Worm (Caenorhabditis elegans) whole organism, young adult: ENCODE data around the gene sodh-2.
A peak's percentile ranks its signal among the peaks of the same experiment; 100 is the strongest.

Experiments used
- F10E7.11 ChIP-seq: sonication (generic microtip); optimal IDR thresholded peaks from 2 replicates; lab custom pipeline; 2017; ENCODE audit warnings: mild to moderate bottlenecking, missing genetic modification characterization, moderate library complexity, missing compliant biosample characterization
- F22D6.2 ChIP-seq: sonication (generic microtip); optimal IDR thresholded peaks from 2 replicates; lab custom pipeline; 2016; ENCODE audit warnings: mild to moderate bottlenecking, missing genetic modification characterization, missing compliant biosample characterization
- F23B12.7 ChIP-seq: sonication (generic microtip); optimal IDR thresholded peaks from 2 replicates; lab custom pipeline; 2017; ENCODE audit warnings: missing genetic modification characterization, mild to moderate bottlenecking, missing compliant biosample characterization, antibody characterized with exemption, moderate library complexity; ENCODE audit not compliant: insufficient read depth
- F37B4.10 ChIP-seq: fragments of 200-800 bp; sonication (Bioruptor generic); IDR thresholded peaks from 2 replicates; pipeline ENCODE4 v1.3.6; 2022; ENCODE audit warnings: missing genetic modification characterization, missing compliant biosample characterization
- F39B2.1 ChIP-seq: fragments of 200-800 bp; sonication (Bioruptor generic); IDR thresholded peaks from 2 replicates; pipeline ENCODE4 v1.3.6; 2022; ENCODE audit warnings: missing genetic modification reagents, missing genetic modification characterization, missing compliant biosample characterization
- F49E8.2 ChIP-seq: sonication (generic microtip); optimal IDR thresholded peaks from 3 replicates; lab custom pipeline; 2017; ENCODE audit warnings: missing genetic modification characterization, mild to moderate bottlenecking, missing compliant biosample characterization, antibody characterized with exemption, moderate library complexity; ENCODE audit not compliant: insufficient read depth
- K12H6.12 ChIP-seq: fragments of 200-800 bp; sonication (Bioruptor generic); optimal IDR thresholded peaks from 2 replicates; lab custom pipeline; 2018; ENCODE audit warnings: mild to moderate bottlenecking, missing genetic modification characterization, missing compliant biosample characterization
- T07F8.4 ChIP-seq: sonication (generic microtip); optimal IDR thresholded peaks from 2 replicates; lab custom pipeline; 2016; ENCODE audit warnings: mild to moderate bottlenecking, missing genetic modification characterization, moderate library complexity, missing compliant biosample characterization
- Y79H2A.3 ChIP-seq: fragments of 200-800 bp; sonication (Bioruptor generic); conservative IDR thresholded peaks from 2 replicates; pipeline ENCODE4 v1.3.6; 2022; ENCODE audit warnings: missing genetic modification reagents, missing genetic modification characterization, missing compliant biosample characterization
- akir-1 ChIP-seq: fragments of 200-800 bp; sonication (Bioruptor generic); optimal IDR thresholded peaks from 2 replicates; lab custom pipeline; 2018; ENCODE audit warnings: mild to moderate bottlenecking, missing genetic modification characterization, moderate library complexity, missing compliant biosample characterization
- ama-1 ChIP-seq, 3 experiments: fragments of 150-350 bp in 1 of 3; sonication (generic microtip) in 2 of 3; optimal IDR thresholded peaks; 2 replicates each; lab custom pipeline; 2014 to 2018; ENCODE audit warnings: missing biosample characterization in 2 of 3, missing genetic modification characterization in 2 of 3, missing genetic modification reagents in 2 of 3
- aptf-3 ChIP-seq: fragments of 200-800 bp; sonication (Bioruptor generic); IDR thresholded peaks from 2 replicates; pipeline ENCODE4 v1.3.6; 2022; ENCODE audit warnings: missing genetic modification characterization, missing compliant biosample characterization
- atf-7 ChIP-seq: sonication (generic microtip); optimal IDR thresholded peaks from 2 replicates; lab custom pipeline; 2017; ENCODE audit warnings: mild to moderate bottlenecking, missing genetic modification characterization, missing compliant biosample characterization
- athp-1 ChIP-seq: sonication (generic microtip); optimal IDR thresholded peaks from 2 replicates; lab custom pipeline; 2017; ENCODE audit warnings: mild to moderate bottlenecking, missing genetic modification characterization, missing compliant biosample characterization
- attf-3 ChIP-seq: fragments of 200-800 bp; sonication (Bioruptor generic); conservative IDR thresholded peaks from 2 replicates; pipeline ENCODE4 v1.3.6; 2022; ENCODE audit warnings: missing genetic modification reagents, missing genetic modification characterization, missing compliant biosample characterization
- ccch-3 ChIP-seq: fragments of 200-800 bp; sonication (Bioruptor generic); optimal IDR thresholded peaks from 2 replicates; lab custom pipeline; 2018; ENCODE audit warnings: mild to moderate bottlenecking, missing genetic modification characterization, missing compliant biosample characterization
- ceh-100 ChIP-seq: fragments of 200-800 bp; sonication (Bioruptor generic); IDR thresholded peaks from 2 replicates; pipeline ENCODE4 v1.3.6; 2022; ENCODE audit warnings: missing genetic modification reagents, missing genetic modification characterization, missing compliant biosample characterization
- dpff-1 ChIP-seq: sonication (generic microtip); optimal IDR thresholded peaks from 2 replicates; lab custom pipeline; 2017; ENCODE audit warnings: mild to moderate bottlenecking, missing genetic modification characterization, missing compliant biosample characterization
- efl-1 ChIP-seq: fragments of 150-350 bp; optimal IDR thresholded peaks from 2 replicates; lab custom pipeline; 2014; ENCODE audit warnings: missing biosample characterization, missing genetic modification reagents, missing genetic modification characterization
- egl-44 ChIP-seq: fragments of 200-800 bp; sonication (Bioruptor generic); IDR thresholded peaks from 2 replicates; pipeline ENCODE4 v1.3.6; 2022; ENCODE audit warnings: missing genetic modification reagents, missing genetic modification characterization, missing compliant biosample characterization
- gei-17 ChIP-seq: fragments of 200-800 bp; sonication (Bioruptor generic); optimal IDR thresholded peaks from 2 replicates; lab custom pipeline; 2018; ENCODE audit warnings: mild to moderate bottlenecking, missing genetic modification characterization, missing compliant biosample characterization
- hlh-12 ChIP-seq: sonication (generic microtip); optimal IDR thresholded peaks from 2 replicates; lab custom pipeline; 2016; ENCODE audit warnings: missing genetic modification characterization, missing compliant biosample characterization
- hrde-1 ChIP-seq: sonication (generic microtip); optimal IDR thresholded peaks from 2 replicates; lab custom pipeline; 2016; ENCODE audit warnings: missing genetic modification characterization, mild to moderate bottlenecking, missing compliant biosample characterization, moderate library complexity, missing genotype, missing genetic modification reagents, borderline replicate concordance
- lin-40 ChIP-seq: sonication (generic microtip); optimal IDR thresholded peaks from 2 replicates; lab custom pipeline; 2016; ENCODE audit warnings: missing genetic modification characterization, mild to moderate bottlenecking, missing compliant biosample characterization, missing genotype, missing genetic modification reagents
- lin-54 ChIP-seq: fragments of 200-800 bp; sonication (Bioruptor generic); optimal IDR thresholded peaks from 2 replicates; lab custom pipeline; 2018; ENCODE audit warnings: mild to moderate bottlenecking, missing genetic modification characterization, missing compliant biosample characterization
- madf-10 ChIP-seq: sonication (generic microtip); optimal IDR thresholded peaks from 2 replicates; lab custom pipeline; 2016; ENCODE audit warnings: mild to moderate bottlenecking, missing genetic modification characterization, missing compliant biosample characterization
- madf-3 ChIP-seq: fragments of 200-800 bp; sonication (Bioruptor generic); IDR thresholded peaks from 2 replicates; pipeline ENCODE4 v1.3.6; 2022; ENCODE audit warnings: missing genetic modification reagents, missing genetic modification characterization, missing compliant biosample characterization
- mel-28 ChIP-seq: sonication (generic microtip); optimal IDR thresholded peaks from 2 replicates; lab custom pipeline; 2016; ENCODE audit warnings: borderline replicate concordance, mild to moderate bottlenecking, missing genetic modification characterization, missing compliant biosample characterization
- mes-4 ChIP-seq: sonication (generic microtip); optimal IDR thresholded peaks from 2 replicates; lab custom pipeline; 2016; ENCODE audit warnings: missing genotype, missing genetic modification characterization, missing compliant biosample characterization
- nfya-2 ChIP-seq: fragments of 200-800 bp; sonication (Bioruptor generic); IDR thresholded peaks from 2 replicates; pipeline ENCODE4 v1.3.6; 2022; ENCODE audit warnings: missing genetic modification reagents, missing genetic modification characterization, missing compliant biosample characterization
- nhr-120 ChIP-seq: fragments of 200-800 bp; sonication (Bioruptor generic); IDR thresholded peaks from 2 replicates; pipeline ENCODE4 v1.3.6; 2022; ENCODE audit warnings: missing genetic modification characterization, missing compliant biosample characterization
- nhr-90 ChIP-seq: sonication (generic microtip); optimal IDR thresholded peaks from 2 replicates; lab custom pipeline; 2016; ENCODE audit warnings: missing genotype, mild to moderate bottlenecking, missing genetic modification characterization, missing compliant biosample characterization
- pbrm-1 ChIP-seq: fragments of 200-800 bp; sonication (Bioruptor generic); IDR thresholded peaks from 2 replicates; pipeline ENCODE4 v1.3.6; 2022; ENCODE audit warnings: missing genetic modification reagents, missing genetic modification characterization, missing compliant biosample characterization
- rpc-1 ChIP-seq, 2 experiments: fragments of 150-350 bp in 1 of 2; sonication (generic microtip) in 1 of 2; optimal IDR thresholded peaks; 2 replicates each; lab custom pipeline; 2014 to 2018; ENCODE audit warnings: missing biosample characterization in 1 of 2, missing genetic modification characterization in 1 of 2, missing genetic modification reagents in 1 of 2, missing genotype in 1 of 2
- sdz-38 ChIP-seq: sonication (generic microtip); optimal IDR thresholded peaks from 2 replicates; lab custom pipeline; 2016; ENCODE audit warnings: missing genotype, missing genetic modification characterization, missing compliant biosample characterization
- snpc-1.3 ChIP-seq: sonication (generic microtip); optimal IDR thresholded peaks from 2 replicates; lab custom pipeline; 2017; ENCODE audit warnings: missing genetic modification characterization, mild to moderate bottlenecking, missing compliant biosample characterization, antibody characterized with exemption, moderate library complexity, missing genotype, missing genetic modification reagents; ENCODE audit not compliant: insufficient read depth
- snpc-3.4 ChIP-seq: sonication (generic microtip); optimal IDR thresholded peaks from 2 replicates; lab custom pipeline; 2017; ENCODE audit warnings: missing genetic modification characterization, mild to moderate bottlenecking, missing compliant biosample characterization, antibody characterized with exemption, moderate library complexity, missing genotype, missing genetic modification reagents
- sptf-2 ChIP-seq: fragments of 200-800 bp; sonication (Bioruptor generic); optimal IDR thresholded peaks from 2 replicates; lab custom pipeline; 2018; ENCODE audit warnings: mild to moderate bottlenecking, missing genetic modification characterization, missing compliant biosample characterization
- tbx-9 ChIP-seq: sonication (generic microtip); optimal IDR thresholded peaks from 2 replicates; lab custom pipeline; 2016; ENCODE audit warnings: borderline replicate concordance, missing genetic modification characterization, inconsistent platforms, missing compliant biosample characterization
- ztf-25 ChIP-seq: fragments of 200-800 bp; sonication (Bioruptor generic); IDR thresholded peaks from 2 replicates; pipeline ENCODE4 v1.3.6; 2022; ENCODE audit warnings: missing genetic modification reagents, missing genetic modification characterization, missing compliant biosample characterization
- ztf-6 ChIP-seq: fragments of 200-800 bp; sonication (Bioruptor generic); IDR thresholded peaks from 2 replicates; pipeline ENCODE4 v1.3.6; 2022; ENCODE audit warnings: missing genetic modification reagents, missing genetic modification characterization, missing compliant biosample characterization

sodh-2 gene

DNA sequence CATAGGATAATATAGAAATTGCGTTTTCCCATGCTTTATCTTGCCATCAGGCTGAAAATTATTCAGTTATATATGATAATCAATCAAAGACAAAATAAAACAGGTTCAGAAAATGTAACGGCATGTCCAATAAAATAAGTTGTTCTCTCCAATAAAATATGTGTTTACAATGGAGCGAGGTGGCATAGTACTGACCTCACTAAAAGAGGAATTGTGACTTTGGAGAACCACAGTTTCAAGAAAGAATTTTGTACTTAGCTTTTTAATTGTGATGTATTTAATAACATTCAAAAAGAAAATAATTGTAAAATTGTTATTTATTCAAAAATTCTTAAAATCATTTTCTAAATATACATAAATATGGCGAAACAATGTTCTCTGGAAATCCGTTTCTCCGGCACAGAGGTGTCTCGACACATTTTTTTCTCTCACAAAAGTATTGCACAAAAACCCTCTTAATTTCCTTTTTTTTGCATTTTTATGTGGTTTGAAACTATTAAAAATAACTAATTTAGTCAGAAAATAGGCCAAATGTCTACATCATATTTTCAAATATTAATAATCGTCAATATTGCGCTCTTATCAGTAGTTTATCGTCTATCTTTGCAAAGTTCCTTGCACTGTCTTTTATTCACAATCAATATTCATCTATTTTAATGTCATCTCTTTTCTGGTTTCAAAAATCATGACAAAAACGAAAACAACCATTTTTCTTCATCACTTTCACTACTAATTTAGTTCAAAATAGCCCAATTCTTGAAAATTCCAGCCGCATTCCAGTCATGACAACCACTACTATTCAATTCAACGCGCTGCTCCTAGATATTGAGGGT, 42.4 kb upstream of the sodh-2 start, which contains the start of the genes aman-2 and F58H1.3 (continued):
- TF ChIP-seq F39B2.1 (GFP tag; lab: Robert Waterston, UW): no peak
- no peak for TF ChIP-seq snpc-1.3 (tag; lab: Kevin White, UChicago)
- no peak for TF ChIP-seq F10E7.11 (tag; lab: Kevin White, UChicago)
- peak; percentile 18 for TF ChIP-seq F49E8.2 (tag; lab: Kevin White, UChicago)
- TF ChIP-seq atf-7 (tag; lab: Kevin White, UChicago): no peak
- TF ChIP-seq ceh-100 (GFP tag; lab: Robert Waterston, UW): peak; percentile 91
- TF ChIP-seq mes-4 (tag; lab: Kevin White, UChicago): no peak
- no peak for TF ChIP-seq lin-40 (tag; lab: Kevin White, UChicago)
- TF ChIP-seq tbx-9 (tag; lab: Kevin White, UChicago): no peak
- no peak for TF ChIP-seq nhr-120 (GFP tag; lab: Robert Waterston, UW)
- TF ChIP-seq hrde-1 (tag; lab: Kevin White, UChicago): no peak
- TF ChIP-seq madf-3 (GFP tag; lab: Robert Waterston, UW): no peak
- TF ChIP-seq egl-44: no peak
- TF ChIP-seq madf-10: peak; percentile 1
- no peak for TF ChIP-seq F22D6.2 (tag; lab: Kevin White, UChicago)
- no peak for TF ChIP-seq athp-1
- TF ChIP-seq T07F8.4: no peak
- TF ChIP-seq K12H6.12: peak; percentile 44
- no peak for TF ChIP-seq hlh-12 (tag; lab: Kevin White, UChicago)
- TF ChIP-seq ztf-25 (GFP tag; lab: Robert Waterston, UW): 0 out of 2 replicates have a peak, but pooled peaks have one; percentile 40
- no peak for TF ChIP-seq F23B12.7 (tag; lab: Kevin White, UChicago)
- TF ChIP-seq ccch-3 (GFP tag; lab: Kevin White, UChicago): peak; percentile 9
- no peak for TF ChIP-seq nhr-90 (tag; lab: Kevin White, UChicago)
- no peak for TF ChIP-seq snpc-3.4 (tag; lab: Kevin White, UChicago)
- TF ChIP-seq gei-17 (GFP tag; lab: Kevin White, UChicago): no peak
- no peak for TF ChIP-seq F37B4.10
- no peak for TF ChIP-seq Y79H2A.3 (GFP tag; lab: Robert Waterston, UW)
- no peak for TF ChIP-seq mel-28 (tag; lab: Kevin White, UChicago)
- no peak for TF ChIP-seq dpff-1
- no peak for TF ChIP-seq lin-54 (GFP tag; lab: Kevin White, UChicago)
- no peak for TF ChIP-seq ztf-6 (GFP tag; lab: Robert Waterston, UW)
- no peak for TF ChIP-seq sptf-2 (GFP tag; lab: Kevin White, UChicago)
- no peak for TF ChIP-seq nfya-2 (GFP tag; lab: Robert Waterston, UW)
- TF ChIP-seq aptf-3: no peak
- peak; percentile 29 for TF ChIP-seq akir-1 (GFP tag; lab: Kevin White, UChicago)
- TF ChIP-seq sdz-38 (tag; lab: Kevin White, UChicago): no peak
- no peak for TF ChIP-seq ama-1 (optimal IDR thresholded peaks at IDR 0.05; lab: Kevin White, UChicago)
- TF ChIP-seq ama-1 (GFP tag; optimal IDR thresholded peaks at IDR 0.05; lab: Kevin White, UChicago): no peak
- no peak for TF ChIP-seq efl-1
- TF ChIP-seq rpc-1 (optimal IDR thresholded peaks at IDR 0.05; lab: Kevin White, UChicago): no peak
- no peak for TF ChIP-seq rpc-1 (tag; optimal IDR thresholded peaks at IDR 0.05; lab: Kevin White, UChicago)
- TF ChIP-seq attf-3 (GFP tag; lab: Robert Waterston, UW): peak; percentile 30; the same call in 1 of the 2 replicates
- no peak for TF ChIP-seq pbrm-1
- TF ChIP-seq, all 124 proteins: peak for 13
